Worm (Caenorhabditis elegans): ENCODE results near the gene srh-169.

The srh-169 gene

ce11 chrV:4021776-4022175, 25.9 kb upstream of the srh-169 start, which contains the start of gene K09D9.14:
Gene K09D9.14 (minus strand): TSS chrV:4021876.
- TF ChIP-seq ceh-36 (tag; optimal IDR thresholded peaks at IDR 0.05): no peak
- TF ChIP-seq hmbx-1 (tag; optimal IDR thresholded peaks at IDR 0.05): no peak
- no peak for TF ChIP-seq flt-1 (GFP tag; IDR thresholded peaks at IDR 0.05)
- TF ChIP-seq scrt-1 (GFP tag; IDR thresholded peaks at IDR 0.05): no peak
- TF ChIP-seq hnd-1 (tag; optimal IDR thresholded peaks at IDR 0.05): no peak
- no peak for TF ChIP-seq aly-1 (tag; optimal IDR thresholded peaks at IDR 0.05)
- TF ChIP-seq tra-4 (tag; optimal IDR thresholded peaks at IDR 0.05): no peak
- TF ChIP-seq sea-1 (GFP tag; conservative IDR thresholded peaks at IDR 0.05): no peak
- no peak for TF ChIP-seq pes-1 (GFP tag; IDR thresholded peaks at IDR 0.05)
- no peak for TF ChIP-seq hmg-4 (GFP tag; optimal IDR thresholded peaks at IDR 0.05)
- no peak for TF ChIP-seq B0310.2 (tag; optimal IDR thresholded peaks at IDR 0.05)
- TF ChIP-seq tbx-11 (GFP tag; IDR thresholded peaks at IDR 0.05): no peak
- no peak for TF ChIP-seq ceh-13 (GFP tag; optimal IDR thresholded peaks at IDR 0.05)
- no peak for TF ChIP-seq ets-7 (tag; optimal IDR thresholded peaks at IDR 0.05)
- TF ChIP-seq F13C5.2 (tag; optimal IDR thresholded peaks at IDR 0.05): no peak
- TF ChIP-seq ama-1 (optimal IDR thresholded peaks at IDR 0.05): no peak

- TF ChIP-seq F13C5.2 (tag; optimal IDR thresholded peaks at IDR 0.05) (no peak), ets-7 (tag; optimal IDR thresholded peaks at IDR 0.05) (no peak), pes-1 (GFP tag; IDR thresholded peaks at IDR 0.05) (no peak), hnd-1 (tag; optimal IDR thresholded peaks at IDR 0.05) (no peak), sea-1 (GFP tag; conservative IDR thresholded peaks at IDR 0.05) (no peak), flt-1 (GFP tag; IDR thresholded peaks at IDR 0.05) (no peak), ceh-13 (GFP tag; optimal IDR thresholded peaks at IDR 0.05) (no peak), ama-1 (optimal IDR thresholded peaks at IDR 0.05) (no peak), hmbx-1 (tag; optimal IDR thresholded peaks at IDR 0.05) (no peak), tra-4 (tag; optimal IDR thresholded peaks at IDR 0.05) (no peak), scrt-1 (GFP tag; IDR thresholded peaks at IDR 0.05) (no peak), tbx-11 (GFP tag; IDR thresholded peaks at IDR 0.05) (no peak), hmg-4 (GFP tag; optimal IDR thresholded peaks at IDR 0.05) (no peak), tbx-37 (GFP tag; conservative IDR thresholded peaks at IDR 0.05) (no peak), B0310.2 (tag; optimal IDR thresholded peaks at IDR 0.05) (no peak), ceh-36 (tag; optimal IDR thresholded peaks at IDR 0.05) (no peak)
Observed at ce11 chrV:4022309-4022708, 25.3 kb upstream of the srh-169 start, which contains the start of gene cyp-35A3. Gene cyp-35A3 (plus strand): TSS chrV:4022609.

DNA sequence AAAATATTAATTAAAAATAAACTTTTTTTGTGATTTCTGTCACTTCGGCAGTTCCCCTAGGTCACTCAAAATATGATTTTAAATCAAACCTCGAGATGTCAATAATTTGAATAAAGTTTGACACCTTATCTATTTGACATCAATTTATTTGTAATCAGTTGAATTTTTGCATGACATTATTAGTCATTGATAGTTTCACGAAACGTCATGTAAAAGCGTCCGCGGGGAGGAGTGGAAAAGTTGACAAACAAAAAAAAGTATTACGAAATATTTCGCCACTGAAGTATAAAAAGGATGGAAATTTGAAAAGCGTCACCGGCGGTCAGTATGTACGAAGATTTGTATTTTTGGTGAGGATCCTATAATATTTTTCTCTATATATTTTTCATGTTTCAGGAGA, 22.9 kb upstream of the srh-169 start, which contains the start of gene K09D9.1:
Gene K09D9.1 (plus strand): TSS at position 271 of the 400 bp plus-strand sequence.
- TF ChIP-seq tbx-11 (GFP tag; IDR thresholded peaks at IDR 0.05): no peak
- TF ChIP-seq tbx-37 (GFP tag; conservative IDR thresholded peaks at IDR 0.05): no peak
- no peak for TF ChIP-seq B0310.2 (tag; optimal IDR thresholded peaks at IDR 0.05)

DNA sequence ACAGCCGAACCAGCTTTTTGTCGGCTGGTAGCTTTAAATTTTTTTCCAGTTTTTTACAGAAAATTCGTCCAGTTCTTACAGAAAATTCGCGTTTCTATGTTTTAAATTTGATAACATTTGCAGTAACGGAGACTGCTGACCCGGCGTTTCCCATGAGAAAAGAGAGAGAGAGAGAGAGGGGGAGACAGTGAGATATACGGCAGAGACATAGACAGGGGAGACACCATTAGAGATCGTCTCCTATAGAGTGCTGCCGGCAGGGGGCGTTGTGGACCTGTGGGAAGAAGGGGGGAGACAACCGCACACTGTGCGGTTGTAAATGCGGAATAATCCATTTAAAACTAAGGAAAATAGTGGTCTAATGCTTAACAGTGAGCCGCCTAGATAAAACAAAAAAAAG, 18.0 kb upstream of the srh-169 start:
- 0 out of 2 replicates have a peak, but pooled peaks have one; percentile 23 for TF ChIP-seq flt-1 (GFP tag; IDR thresholded peaks at IDR 0.05)
- TF ChIP-seq ama-1 (optimal IDR thresholded peaks at IDR 0.05): no peak
- no peak for TF ChIP-seq ceh-13 (GFP tag; optimal IDR thresholded peaks at IDR 0.05)
- no peak for TF ChIP-seq B0310.2 (tag; optimal IDR thresholded peaks at IDR 0.05)

- TF ChIP-seq flt-1 (GFP tag; IDR thresholded peaks at IDR 0.05) (no peak), pes-1 (GFP tag; IDR thresholded peaks at IDR 0.05) (no peak), hmbx-1 (tag; optimal IDR thresholded peaks at IDR 0.05) (no peak), ceh-36 (tag; optimal IDR thresholded peaks at IDR 0.05) (no peak), ama-1 (optimal IDR thresholded peaks at IDR 0.05) (no peak), sea-1 (GFP tag; conservative IDR thresholded peaks at IDR 0.05) (no peak), hnd-1 (tag; optimal IDR thresholded peaks at IDR 0.05) (no peak), tbx-11 (GFP tag; IDR thresholded peaks at IDR 0.05) (no peak), F13C5.2 (tag; optimal IDR thresholded peaks at IDR 0.05) (no peak), B0310.2 (tag; optimal IDR thresholded peaks at IDR 0.05) (no peak), ceh-13 (GFP tag; optimal IDR thresholded peaks at IDR 0.05) (no peak), ets-7 (tag; optimal IDR thresholded peaks at IDR 0.05) (no peak)
Observed at ce11 chrV:4031319-4031718, 16.3 kb upstream of the srh-169 start, which contains the start of gene cyp-35A4. Gene cyp-35A4 (plus strand): TSS chrV:4031619.

ce11 chrV:4034303-4034702, 13.3 kb upstream of the srh-169 start, which contains the start of gene C49G7.7:
Gene C49G7.7 (plus strand): TSS chrV:4034476.
- TF ChIP-seq aly-1 (tag; optimal IDR thresholded peaks at IDR 0.05) (no peak), ama-1 (optimal IDR thresholded peaks at IDR 0.05) (no peak), tra-4 (tag; optimal IDR thresholded peaks at IDR 0.05) (no peak), sea-1 (GFP tag; conservative IDR thresholded peaks at IDR 0.05) (no peak), ceh-36 (tag; optimal IDR thresholded peaks at IDR 0.05) (no peak), ets-7 (tag; optimal IDR thresholded peaks at IDR 0.05) (no peak), hnd-1 (tag; optimal IDR thresholded peaks at IDR 0.05) (no peak), flt-1 (GFP tag; IDR thresholded peaks at IDR 0.05) (no peak)

DNA sequence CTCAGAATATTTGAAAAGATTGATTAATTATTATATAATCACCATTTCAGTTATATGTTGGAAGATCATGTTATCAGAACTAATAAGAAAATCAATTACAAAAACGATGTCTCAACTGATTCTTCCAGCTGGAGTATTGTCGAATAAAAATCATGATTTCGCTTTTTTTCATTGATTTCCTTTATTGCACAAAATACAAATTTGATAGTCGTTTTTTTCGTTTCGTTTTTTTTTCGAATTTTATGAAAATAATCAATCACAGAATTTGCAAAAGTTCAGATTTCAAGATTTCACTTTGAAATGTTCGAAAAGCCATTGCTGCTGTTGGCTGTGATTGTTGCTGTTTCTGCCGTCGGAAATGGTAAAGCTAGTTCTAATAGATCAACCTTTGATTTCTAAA, 11.8 kb upstream of the srh-169 start, which contains the start of gene C49G7.13:
Gene C49G7.13 (plus strand): TSS at position 301 of the 400 bp plus-strand sequence.
- no peak for TF ChIP-seq scrt-1 (GFP tag; IDR thresholded peaks at IDR 0.05)

- TF ChIP-seq ama-1 (optimal IDR thresholded peaks at IDR 0.05) (no peak), flt-1 (GFP tag; IDR thresholded peaks at IDR 0.05) (no peak), tbx-37 (GFP tag; conservative IDR thresholded peaks at IDR 0.05) (no peak), ceh-13 (GFP tag; optimal IDR thresholded peaks at IDR 0.05) (no peak), hmg-4 (GFP tag; optimal IDR thresholded peaks at IDR 0.05) (no peak), tbx-11 (GFP tag; IDR thresholded peaks at IDR 0.05) (no peak), hmbx-1 (tag; optimal IDR thresholded peaks at IDR 0.05) (no peak), tra-4 (tag; optimal IDR thresholded peaks at IDR 0.05) (no peak), scrt-1 (GFP tag; IDR thresholded peaks at IDR 0.05) (no peak), ceh-36 (tag; optimal IDR thresholded peaks at IDR 0.05) (no peak), hnd-1 (tag; optimal IDR thresholded peaks at IDR 0.05) (no peak), ets-7 (tag; optimal IDR thresholded peaks at IDR 0.05) (no peak), aly-1 (tag; optimal IDR thresholded peaks at IDR 0.05) (no peak)
Observed at ce11 chrV:4038110-4038509, 9.5 kb upstream of the srh-169 start, which contains the start of gene C49G7.12. Gene C49G7.12 (plus strand): TSS chrV:4038410.
